Worm (Caenorhabditis elegans): ENCODE data around the gene nsph-3.1.

ce11 chrIV:10918877-10919560 is 30.6 kb upstream of the nsph-3.1 start:
- TF ChIP-seq med-1 (GFP tag; optimal IDR thresholded peaks at IDR 0.05; ENCODE audit: insufficient read depth) (no peak), ref-1 (GFP tag; conservative IDR thresholded peaks at IDR 0.05) (no peak)
